Worm (Caenorhabditis elegans) whole organism, early embryonic: ENCODE data around the gene mai-1.

Source experiments
- B0310.2 ChIP-seq: sonication (generic microtip); optimal IDR thresholded peaks from 2 replicates; lab custom pipeline; 2016; ENCODE audit warnings: mild to moderate bottlenecking, missing genetic modification characterization, missing compliant biosample characterization
- F13C5.2 ChIP-seq: sonication (generic microtip); optimal IDR thresholded peaks from 2 replicates; lab custom pipeline; 2017; ENCODE audit warnings: mild to moderate bottlenecking, missing genetic modification characterization, inconsistent platforms, missing compliant biosample characterization
- aly-1 ChIP-seq: sonication (generic microtip); optimal IDR thresholded peaks from 2 replicates; lab custom pipeline; 2016; ENCODE audit warnings: missing genetic modification characterization, missing compliant biosample characterization
- ama-1 ChIP-seq: fragments of 150-350 bp; optimal IDR thresholded peaks from 2 replicates; lab custom pipeline; 2014
- ceh-13 ChIP-seq: fragments of 200-800 bp; sonication (Bioruptor generic); optimal IDR thresholded peaks from 2 replicates; lab custom pipeline; 2018; ENCODE audit warnings: mild to moderate bottlenecking, missing genetic modification characterization, missing compliant biosample characterization
- ceh-36 ChIP-seq: sonication (generic microtip); optimal IDR thresholded peaks from 2 replicates; lab custom pipeline; 2016; ENCODE audit warnings: missing genetic modification characterization, inconsistent platforms, missing compliant biosample characterization
- ets-7 ChIP-seq: sonication (generic microtip); optimal IDR thresholded peaks from 2 replicates; lab custom pipeline; 2016; ENCODE audit warnings: missing genotype, missing genetic modification characterization, missing compliant biosample characterization
- flt-1 ChIP-seq: fragments of 200-800 bp; sonication (Bioruptor generic); IDR thresholded peaks from 2 replicates; pipeline ENCODE4 v1.3.6; 2022; ENCODE audit warnings: missing genetic modification characterization, missing compliant biosample characterization
- hmbx-1 ChIP-seq: sonication (generic microtip); optimal IDR thresholded peaks from 2 replicates; lab custom pipeline; 2016; ENCODE audit warnings: mild to moderate bottlenecking, missing genetic modification characterization, missing compliant biosample characterization
- hmg-4 ChIP-seq: fragments of 200-800 bp; sonication (Bioruptor generic); optimal IDR thresholded peaks from 2 replicates; lab custom pipeline; 2018; ENCODE audit warnings: mild to moderate bottlenecking, missing genetic modification characterization, missing compliant biosample characterization
- hnd-1 ChIP-seq: sonication (generic microtip); optimal IDR thresholded peaks from 2 replicates; lab custom pipeline; 2016; ENCODE audit warnings: missing genetic modification characterization, missing compliant biosample characterization
- pes-1 ChIP-seq: fragments of 200-800 bp; sonication (Bioruptor generic); IDR thresholded peaks from 2 replicates; pipeline ENCODE4 v1.3.6; 2022; ENCODE audit warnings: missing genetic modification reagents, missing genetic modification characterization, missing compliant biosample characterization
- scrt-1 ChIP-seq: fragments of 200-800 bp; sonication (Bioruptor generic); IDR thresholded peaks from 2 replicates; pipeline ENCODE4 v1.3.6; 2022; ENCODE audit warnings: missing genetic modification characterization, missing compliant biosample characterization
- sea-1 ChIP-seq: fragments of 200-800 bp; sonication (Bioruptor generic); conservative IDR thresholded peaks from 2 replicates; pipeline ENCODE4 v1.3.6; 2022; ENCODE audit warnings: missing genetic modification characterization, missing compliant biosample characterization
- tbx-11 ChIP-seq: fragments of 200-800 bp; sonication (Bioruptor generic); IDR thresholded peaks from 2 replicates; pipeline ENCODE4 v1.3.6; 2022; ENCODE audit warnings: missing genetic modification characterization, missing compliant biosample characterization
- tbx-37 ChIP-seq: fragments of 200-800 bp; sonication (Bioruptor generic); conservative IDR thresholded peaks from 2 replicates; pipeline ENCODE4 v1.3.6; 2022; ENCODE audit warnings: missing genetic modification reagents, missing genetic modification characterization, missing compliant biosample characterization
- tra-4 ChIP-seq: sonication (generic microtip); optimal IDR thresholded peaks from 2 replicates; lab custom pipeline; 2017; ENCODE audit warnings: missing genetic modification characterization, missing compliant biosample characterization

mai-1 gene

ce11 chrX:3116033-3116876, at the start of gene mai-1:
mai-1 (minus strand) TSS chrX:3116589.
- TF ChIP-seq ceh-13 (GFP tag; lab: Kevin White, UChicago) (no peak), aly-1 (tag; lab: Kevin White, UChicago) (no peak), ets-7 (tag; lab: Kevin White, UChicago) (no peak), sea-1 (GFP tag; lab: Robert Waterston, UW) (no peak), ceh-36 (tag; lab: Kevin White, UChicago) (no peak), hmbx-1 (no peak), flt-1 (no peak), hmg-4 (GFP tag; lab: Kevin White, UChicago) (peak; percentile 21), ama-1 (lab: Kevin White, UChicago) (no peak), hnd-1 (tag; lab: Kevin White, UChicago) (no peak), tra-4 (no peak), pes-1 (GFP tag; lab: Robert Waterston, UW) (peak; percentile 52; the same call in 1 of the 2 replicates), F13C5.2 (tag; lab: Kevin White, UChicago) (peak; percentile 30), tbx-37 (GFP tag; lab: Robert Waterston, UW) (no peak), scrt-1 (GFP tag; lab: Robert Waterston, UW) (no peak), tbx-11 (GFP tag; lab: Robert Waterston, UW) (no peak), B0310.2 (tag; lab: Kevin White, UChicago) (no peak)

ce11 chrX:3165569-3165968, 49.2 kb upstream of the mai-1 start, which contains the start of gene pfut-1:
pfut-1 (plus strand) TSS chrX:3165826.
- TF ChIP-seq scrt-1 (GFP tag; lab: Robert Waterston, UW): no peak
- TF ChIP-seq ceh-13 (GFP tag; lab: Kevin White, UChicago): no peak
- no peak for TF ChIP-seq hmbx-1
- TF ChIP-seq F13C5.2 (tag; lab: Kevin White, UChicago): no peak
- TF ChIP-seq ama-1 (lab: Kevin White, UChicago): no peak
- TF ChIP-seq flt-1: no peak
- no peak for TF ChIP-seq hmg-4 (GFP tag; lab: Kevin White, UChicago)
- TF ChIP-seq sea-1 (GFP tag; lab: Robert Waterston, UW): no peak
- TF ChIP-seq tbx-11 (GFP tag; lab: Robert Waterston, UW): no peak
- TF ChIP-seq B0310.2 (tag; lab: Kevin White, UChicago): no peak
- TF ChIP-seq tbx-37 (GFP tag; lab: Robert Waterston, UW): no peak
- TF ChIP-seq ets-7 (tag; lab: Kevin White, UChicago): no peak

- TF ChIP-seq ceh-13 (GFP tag; lab: Kevin White, UChicago) (no peak), flt-1 (no peak), tbx-11 (GFP tag; lab: Robert Waterston, UW) (no peak), ceh-36 (tag; lab: Kevin White, UChicago) (no peak), aly-1 (tag; lab: Kevin White, UChicago) (no peak), B0310.2 (tag; lab: Kevin White, UChicago) (no peak), F13C5.2 (tag; lab: Kevin White, UChicago) (no peak), tra-4 (no peak), scrt-1 (GFP tag; lab: Robert Waterston, UW) (no peak), hmbx-1 (no peak), pes-1 (GFP tag; lab: Robert Waterston, UW) (no peak), ama-1 (lab: Kevin White, UChicago) (no peak), hnd-1 (tag; lab: Kevin White, UChicago) (no peak), hmg-4 (GFP tag; lab: Kevin White, UChicago) (no peak), ets-7 (tag; lab: Kevin White, UChicago) (no peak), sea-1 (GFP tag; lab: Robert Waterston, UW) (no peak), tbx-37 (GFP tag; lab: Robert Waterston, UW) (no peak)
Observed at ce11 chrX:3163972-3164575, 47.7 kb upstream of the mai-1 start, which contains the start of gene syx-6. syx-6 (plus strand) TSS chrX:3164525.

ce11 chrX:3159542-3159941, 43.2 kb upstream of the mai-1 start, which contains the start of gene gcc-1:
gcc-1 (plus strand) TSS chrX:3159940.
- TF ChIP-seq hmbx-1: no peak
- 0 out of 2 replicates have a peak, but pooled peaks have one; percentile 9 for TF ChIP-seq flt-1
- 0 out of 2 replicates have a peak, but pooled peaks have one; percentile 21 for TF ChIP-seq tbx-37 (GFP tag; lab: Robert Waterston, UW)
- no peak for TF ChIP-seq aly-1 (tag; lab: Kevin White, UChicago)

- no peak for TF ChIP-seq ama-1 (lab: Kevin White, UChicago)
- no peak for TF ChIP-seq F13C5.2 (tag; lab: Kevin White, UChicago)
- TF ChIP-seq tbx-37 (GFP tag; lab: Robert Waterston, UW): no peak
- TF ChIP-seq scrt-1 (GFP tag; lab: Robert Waterston, UW): no peak
- TF ChIP-seq pes-1 (GFP tag; lab: Robert Waterston, UW): no peak
- no peak for TF ChIP-seq tra-4
- TF ChIP-seq flt-1: no peak
Observed at ce11 chrX:3156062-3156791, 39.8 kb upstream of the mai-1 start.

- no peak for TF ChIP-seq tbx-11 (GFP tag; lab: Robert Waterston, UW)
- no peak for TF ChIP-seq tra-4
- no peak for TF ChIP-seq B0310.2 (tag; lab: Kevin White, UChicago)
- TF ChIP-seq scrt-1 (GFP tag; lab: Robert Waterston, UW): no peak
- no peak for TF ChIP-seq sea-1 (GFP tag; lab: Robert Waterston, UW)
- no peak for TF ChIP-seq pes-1 (GFP tag; lab: Robert Waterston, UW)
- TF ChIP-seq tbx-37 (GFP tag; lab: Robert Waterston, UW): no peak
- no peak for TF ChIP-seq flt-1
- no peak for TF ChIP-seq F13C5.2 (tag; lab: Kevin White, UChicago)
- TF ChIP-seq ets-7 (tag; lab: Kevin White, UChicago): no peak
- TF ChIP-seq ama-1 (lab: Kevin White, UChicago): no peak
- TF ChIP-seq hmg-4 (GFP tag; lab: Kevin White, UChicago): no peak
- TF ChIP-seq hmbx-1: no peak
Observed at ce11 chrX:3155111-3155843, 38.9 kb upstream of the mai-1 start.
